Fruit fly (Drosophila melanogaster) whole organism, embryonic: ENCODE data around the gene Vlet.

Experiments used
- Abd-B ChIP-seq: fragments of 200-800 bp; sonication (Bioruptor generic); optimal IDR thresholded peaks from 2 replicates; lab custom pipeline; 2018; ENCODE audit warnings: missing biosample characterization, mild to moderate bottlenecking, missing genetic modification characterization, moderate library complexity
- Antp ChIP-seq: fragments of 200-800 bp; sonication (Bioruptor generic); optimal IDR thresholded peaks from 3 replicates; lab custom pipeline; 2016; ENCODE audit warnings: missing biosample characterization, missing genetic modification characterization
- Atf3 ChIP-seq: fragments of 200-800 bp; sonication (Bioruptor generic); optimal IDR thresholded peaks from 3 replicates; lab custom pipeline; 2016; ENCODE audit warnings: missing biosample characterization, missing genetic modification characterization
- CG10565 ChIP-seq: fragments of 200-800 bp; sonication (Bioruptor generic); optimal IDR thresholded peaks from 3 replicates; lab custom pipeline; 2016; ENCODE audit warnings: missing biosample characterization, mild to moderate bottlenecking, missing genetic modification characterization
- CG12236 ChIP-seq: fragments of 200-800 bp; sonication (Bioruptor generic); optimal IDR thresholded peaks from 2 replicates; lab custom pipeline; 2016; ENCODE audit warnings: missing biosample characterization, missing genetic modification characterization
- CG1233 ChIP-seq: fragments of 200-800 bp; sonication (Bioruptor generic); optimal IDR thresholded peaks from 4 replicates; lab custom pipeline; 2018; ENCODE audit warnings: missing biosample characterization, mild to moderate bottlenecking, missing genetic modification characterization
- CG14965 ChIP-seq: fragments of 200-800 bp; sonication (Bioruptor generic); optimal IDR thresholded peaks from 2 replicates; lab custom pipeline; 2016; ENCODE audit warnings: missing biosample characterization, missing genetic modification characterization, borderline replicate concordance
- CG15601 ChIP-seq: fragments of 200-800 bp; sonication (Bioruptor generic); optimal IDR thresholded peaks from 3 replicates; lab custom pipeline; 2019; ENCODE audit warnings: missing biosample characterization, mild to moderate bottlenecking, missing genetic modification characterization, moderate library complexity
- CG17912 ChIP-seq: fragments of 200-800 bp; sonication (Bioruptor generic); optimal IDR thresholded peaks from 2 replicates; lab custom pipeline; 2018; ENCODE audit warnings: missing biosample characterization, mild to moderate bottlenecking, missing genetic modification characterization
- CG30403 ChIP-seq: fragments of 200-800 bp; sonication (Bioruptor generic); optimal IDR thresholded peaks from 3 replicates; lab custom pipeline; 2016; ENCODE audit warnings: missing biosample characterization, missing genetic modification characterization
- CG33557 ChIP-seq: fragments of 200-800 bp; sonication (Bioruptor generic); optimal IDR thresholded peaks from 2 replicates; lab custom pipeline; 2019; ENCODE audit warnings: missing biosample characterization, mild to moderate bottlenecking, missing genetic modification characterization, moderate library complexity
- CG4360 ChIP-seq: fragments of 200-800 bp; sonication (Bioruptor generic); IDR thresholded peaks from 2 replicates; pipeline ENCODE4 v1.3.6; 2022; ENCODE audit warnings: missing biosample characterization, missing genetic modification characterization
- CG4820 ChIP-seq: fragments of 200-800 bp; sonication (Bioruptor generic); optimal IDR thresholded peaks from 3 replicates; lab custom pipeline; 2016; ENCODE audit warnings: missing biosample characterization, missing genetic modification characterization
- CG5245 ChIP-seq: fragments of 200-800 bp; sonication (Bioruptor generic); optimal IDR thresholded peaks from 3 replicates; lab custom pipeline; 2016; ENCODE audit warnings: missing biosample characterization, missing genetic modification characterization
- CG6654 ChIP-seq: fragments of 200-800 bp; sonication (Bioruptor generic); optimal IDR thresholded peaks from 2 replicates; lab custom pipeline; 2017; ENCODE audit warnings: missing biosample characterization, mild to moderate bottlenecking, missing genetic modification characterization
- Eip74EF ChIP-seq, 2 experiments: fragments of 200-800 bp in 1 of 2; fragments of >200 bp in 1 of 2; sonication (Bioruptor generic) in 1 of 2; optimal IDR thresholded peaks; 2 replicates each; lab custom pipeline; 2017 to 2019; ENCODE audit warnings: missing biosample characterization in 2 of 2, missing genetic modification characterization in 2 of 2, mild to moderate bottlenecking in 1 of 2, moderate library complexity in 1 of 2
- Ets97D ChIP-seq: fragments of 200-800 bp; sonication (Bioruptor generic); optimal IDR thresholded peaks from 3 replicates; lab custom pipeline; 2016; ENCODE audit warnings: missing biosample characterization, missing genetic modification characterization
- Hey ChIP-seq: fragments of 200-800 bp; sonication (Bioruptor generic); optimal IDR thresholded peaks from 3 replicates; lab custom pipeline; 2018; ENCODE audit warnings: missing biosample characterization, mild to moderate bottlenecking, missing genetic modification characterization
- MBD-R2 ChIP-seq: fragments of 200-800 bp; sonication (Bioruptor generic); IDR thresholded peaks from 2 replicates; pipeline ENCODE4 v1.3.6; 2022; ENCODE audit warnings: missing biosample characterization, missing genetic modification characterization
- Mad ChIP-seq: fragments of 200-800 bp; sonication (Bioruptor generic); optimal IDR thresholded peaks from 2 replicates; lab custom pipeline; 2016; ENCODE audit warnings: missing biosample characterization, missing genetic modification characterization
- Med ChIP-seq: fragments of 200-800 bp; sonication (Bioruptor generic); peaks from one replicate; lab custom pipeline; 2016; ENCODE audit warnings: missing biosample characterization, missing genetic modification characterization, mild to moderate bottlenecking, inconsistent platforms, moderate library complexity
- Nf-YA ChIP-seq: fragments of 200-800 bp; sonication (Bioruptor generic); IDR thresholded peaks from 2 replicates; pipeline ENCODE4 v1.3.6; 2022; ENCODE audit warnings: missing biosample characterization, missing genetic modification characterization
- Nf-YB ChIP-seq: fragments of 200-800 bp; sonication (Bioruptor generic); optimal IDR thresholded peaks from 3 replicates; lab custom pipeline; 2019; ENCODE audit warnings: missing biosample characterization, mild to moderate bottlenecking, missing genetic modification characterization, moderate library complexity
- Opbp ChIP-seq: fragments of 200-800 bp; sonication (Bioruptor generic); IDR thresholded peaks from 3 replicates; pipeline ENCODE4 v1.3.6; 2022; ENCODE audit warnings: missing biosample characterization, missing genetic modification characterization; ENCODE audit not compliant: partially characterized antibody
- Six4 ChIP-seq: fragments of 200-800 bp; sonication (Bioruptor generic); optimal IDR thresholded peaks from 2 replicates; lab custom pipeline; 2016; ENCODE audit warnings: missing biosample characterization, missing genetic modification characterization
- TFAM ChIP-seq: fragments of 200-800 bp; sonication (Bioruptor generic); optimal IDR thresholded peaks from 2 replicates; lab custom pipeline; 2017; ENCODE audit warnings: missing biosample characterization, missing genetic modification characterization, inconsistent platforms
- Vsx1 ChIP-seq: fragments of 200-800 bp; sonication (Bioruptor generic); optimal IDR thresholded peaks from 2 replicates; lab custom pipeline; 2017; ENCODE audit warnings: missing biosample characterization, mild to moderate bottlenecking, missing genetic modification characterization, missing genetic modification reagents
- al ChIP-seq: fragments of 200-800 bp; sonication (Bioruptor generic); IDR thresholded peaks from 2 replicates; pipeline ENCODE4 v1.3.6; 2022; ENCODE audit warnings: missing biosample characterization, missing genetic modification characterization
- aop ChIP-seq: fragments of 200-800 bp; sonication (Bioruptor generic); IDR thresholded peaks from 2 replicates; pipeline ENCODE4 v1.3.6; 2022; ENCODE audit warnings: missing biosample characterization, missing genetic modification characterization
- croc ChIP-seq: fragments of 200-800 bp; sonication (Bioruptor generic); conservative IDR thresholded peaks from 3 replicates; pipeline ENCODE4 v1.3.6; 2022; ENCODE audit warnings: missing biosample characterization, missing genetic modification characterization
- da ChIP-seq: fragments of 200-800 bp; sonication (Bioruptor generic); optimal IDR thresholded peaks from 2 replicates; lab custom pipeline; 2016; ENCODE audit warnings: missing biosample characterization, missing genetic modification characterization
- en ChIP-seq: fragments of 200-800 bp; sonication (Bioruptor generic); optimal IDR thresholded peaks from 2 replicates; lab custom pipeline; 2016; ENCODE audit warnings: missing biosample characterization, missing genetic modification characterization
- eve ChIP-seq, 2 experiments: fragments of >200 bp; optimal IDR thresholded peaks; 2 replicates each; lab custom pipeline; 2017; ENCODE audit warnings: missing biosample characterization in 2 of 2, missing genetic modification characterization in 2 of 2
- fu2 ChIP-seq: fragments of 200-800 bp; sonication (Bioruptor generic); optimal IDR thresholded peaks from 2 replicates; lab custom pipeline; 2016; ENCODE audit warnings: missing biosample characterization, missing genetic modification characterization
- gem ChIP-seq: fragments of 200-800 bp; sonication (Bioruptor generic); optimal IDR thresholded peaks from 2 replicates; lab custom pipeline; 2019; ENCODE audit warnings: missing biosample characterization, mild to moderate bottlenecking, missing genetic modification characterization, moderate library complexity
- grau ChIP-seq: fragments of 200-800 bp; optimal IDR thresholded peaks from 3 replicates; lab custom pipeline; 2019; ENCODE audit warnings: missing biosample characterization, mild to moderate bottlenecking, missing genetic modification characterization, moderate library complexity
- gt ChIP-seq: fragments of 200-800 bp; sonication (Bioruptor generic); IDR thresholded peaks from 2 replicates; pipeline ENCODE4 v1.3.6; 2022; ENCODE audit warnings: missing biosample characterization, missing genetic modification characterization
- lola ChIP-seq, 3 experiments: fragments of >200 bp in 2 of 3; fragments of 200-800 bp in 1 of 3; sonication (Bioruptor generic) in 1 of 3; optimal IDR thresholded peaks; 2 replicates each; lab custom pipeline; 2017 to 2019; ENCODE audit warnings: missing biosample characterization in 3 of 3, missing genetic modification characterization in 3 of 3, mild to moderate bottlenecking in 1 of 3, moderate library complexity in 1 of 3
- mirr ChIP-seq: fragments of 200-800 bp; sonication (Bioruptor generic); optimal IDR thresholded peaks from 3 replicates; lab custom pipeline; 2018; ENCODE audit warnings: missing biosample characterization, mild to moderate bottlenecking, missing genetic modification characterization
- nmo ChIP-seq: fragments of 200-800 bp; sonication (Bioruptor generic); optimal IDR thresholded peaks from 2 replicates; lab custom pipeline; 2018; ENCODE audit warnings: missing biosample characterization, mild to moderate bottlenecking, missing genetic modification characterization, moderate library complexity
- oc ChIP-seq: fragments of 200-800 bp; sonication (Bioruptor generic); optimal IDR thresholded peaks from 2 replicates; lab custom pipeline; 2018; ENCODE audit warnings: missing biosample characterization, mild to moderate bottlenecking, missing genetic modification characterization, moderate library complexity
- pho ChIP-seq: fragments of 200-800 bp; sonication (Bioruptor generic); optimal IDR thresholded peaks from 2 replicates; lab custom pipeline; 2016; ENCODE audit warnings: missing biosample characterization, missing genetic modification characterization
- psq ChIP-seq: fragments of 200-800 bp; sonication (Bioruptor generic); optimal IDR thresholded peaks from 2 replicates; lab custom pipeline; 2017; ENCODE audit warnings: missing biosample characterization, missing genetic modification characterization
- pzg ChIP-seq: fragments of 200-800 bp; sonication (Bioruptor generic); optimal IDR thresholded peaks from 3 replicates; lab custom pipeline; 2018; ENCODE audit warnings: missing biosample characterization, mild to moderate bottlenecking, missing genetic modification characterization, moderate library complexity
- rib ChIP-seq: fragments of 200-800 bp; sonication (Bioruptor generic); IDR thresholded peaks from 2 replicates; pipeline ENCODE4 v1.3.6; 2022; ENCODE audit warnings: missing biosample characterization, missing genetic modification characterization
- sim ChIP-seq: fragments of 200-800 bp; sonication (Bioruptor generic); IDR thresholded peaks from 2 replicates; pipeline ENCODE4 v1.3.6; 2022; ENCODE audit warnings: missing biosample characterization, missing genetic modification characterization
- sisA ChIP-seq: fragments of 200-800 bp; sonication (Bioruptor generic); IDR thresholded peaks from 2 replicates; pipeline ENCODE4 v1.3.6; 2022; ENCODE audit warnings: missing biosample characterization, missing genetic modification characterization
- stc ChIP-seq: fragments of 200-800 bp; sonication (Bioruptor generic); IDR thresholded peaks from 2 replicates; pipeline ENCODE4 v1.3.6; 2022; ENCODE audit warnings: missing biosample characterization, missing genetic modification characterization
- tin ChIP-seq: fragments of 200-800 bp; sonication (Bioruptor generic); optimal IDR thresholded peaks from 3 replicates; lab custom pipeline; 2016; ENCODE audit warnings: missing biosample characterization, missing genetic modification characterization
- zen ChIP-seq: fragments of 200-800 bp; sonication (Bioruptor generic); optimal IDR thresholded peaks from 3 replicates; lab custom pipeline; 2018; ENCODE audit warnings: missing biosample characterization, mild to moderate bottlenecking, missing genetic modification characterization, moderate library complexity

Vlet gene

DNA sequence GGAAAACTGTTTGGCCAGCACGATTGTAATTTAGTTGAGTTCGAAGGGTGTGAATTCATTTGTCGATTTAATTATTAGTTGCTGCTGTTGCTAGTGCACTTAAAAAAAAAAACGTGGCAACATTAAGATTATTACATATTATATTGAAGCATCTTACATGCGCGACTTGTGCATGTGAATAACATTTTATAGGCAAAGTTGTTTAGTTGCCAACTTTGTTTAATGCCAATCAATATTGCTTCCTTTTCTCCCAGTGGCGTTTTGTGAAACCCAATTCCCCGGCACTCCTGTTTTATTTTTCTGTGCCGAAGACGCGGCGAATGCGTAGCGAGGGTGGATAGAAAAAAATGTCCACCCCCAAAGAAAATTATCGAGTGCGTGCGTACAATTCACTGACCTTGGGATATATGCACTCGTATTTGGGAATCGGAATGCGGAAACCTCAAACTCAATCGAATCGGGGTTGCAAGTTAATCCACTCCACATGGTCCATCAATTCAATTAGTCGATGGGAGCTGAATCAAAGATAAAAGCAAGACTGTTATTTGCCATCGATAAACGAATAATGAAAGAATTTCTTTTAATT is 49.3 kb downstream of the Vlet start (continued):
- TF ChIP-seq CG14965 (GFP tag; lab: Kevin White, UChicago): no peak
- TF ChIP-seq pzg (GFP tag; lab: Kevin White, UChicago): no peak
- TF ChIP-seq Vsx1 (GFP tag; lab: Kevin White, UChicago): no peak
- no peak for TF ChIP-seq Antp (GFP tag; lab: Kevin White, UChicago)
- TF ChIP-seq sim (GFP tag; lab: Robert Waterston, UW): peak; percentile 62; the same call in 1 of the 2 replicates
- TF ChIP-seq MBD-R2 (GFP tag; lab: Robert Waterston, UW): no peak
- peak in 1 of 3 experiments; percentile 76 for TF ChIP-seq lola (GFP tag; optimal IDR thresholded peaks at IDR 0.05; lab: Kevin White, UChicago)
- TF ChIP-seq croc (GFP tag; lab: Robert Waterston, UW): peak; percentile 56
- no peak for TF ChIP-seq al
- peak; percentile 63 for TF ChIP-seq CG5245 (GFP tag; lab: Kevin White, UChicago)
- TF ChIP-seq eve (GFP tag; optimal IDR thresholded peaks at IDR 0.05; lab: Kevin White, UChicago): peak in 1 of 2 experiments; percentile 80
- peak; percentile 74 for TF ChIP-seq CG33557 (GFP tag; lab: Kevin White, UChicago)
- TF ChIP-seq Nf-YA (GFP tag; lab: Robert Waterston, UW): no peak
- peak; percentile 29 for TF ChIP-seq Six4 (GFP tag; lab: Kevin White, UChicago)
- TF ChIP-seq Med (GFP tag; lab: Kevin White, UChicago): peak; percentile 83
- no peak for TF ChIP-seq CG6654
- peak in 1 of 2 experiments; percentile 1 for TF ChIP-seq Eip74EF (GFP tag; optimal IDR thresholded peaks at IDR 0.05; lab: Kevin White, UChicago)
- TF ChIP-seq pho (GFP tag; lab: Kevin White, UChicago): no peak
- no peak for TF ChIP-seq Hey (tag; lab: Kevin White, UChicago)
- TF ChIP-seq Ets97D (GFP tag; lab: Kevin White, UChicago): no peak
- TF ChIP-seq CG4820: peak; percentile 52
- no peak for TF ChIP-seq Opbp (GFP tag; lab: Robert Waterston, UW)
- peak; percentile 33 for TF ChIP-seq Abd-B
- TF ChIP-seq nmo (GFP tag; lab: Kevin White, UChicago): peak; percentile 75
- no peak for TF ChIP-seq aop
- TF ChIP-seq en (GFP tag; lab: Kevin White, UChicago): peak; percentile 11
- TF ChIP-seq da (GFP tag; lab: Kevin White, UChicago): no peak
- peak; percentile 51; the same call in 1 of the 2 replicates for TF ChIP-seq CG4360 (GFP tag; lab: Robert Waterston, UW)
- peak; percentile 60 for TF ChIP-seq tin (GFP tag; lab: Kevin White, UChicago)
- TF ChIP-seq CG10565 (GFP tag; lab: Kevin White, UChicago): no peak
- TF ChIP-seq CG1233 (GFP tag; lab: Kevin White, UChicago): peak; percentile 3
- TF ChIP-seq oc (tag; lab: Kevin White, UChicago): peak; percentile 57
- peak; percentile 22 for TF ChIP-seq grau
- peak; percentile 29 for TF ChIP-seq psq
- peak; percentile 62 for TF ChIP-seq sisA
- TF ChIP-seq Mad (GFP tag; lab: Kevin White, UChicago): peak; percentile 29
- peak; percentile 52 for TF ChIP-seq CG30403 (GFP tag; lab: Kevin White, UChicago)
- TF ChIP-seq TFAM (GFP tag; lab: Kevin White, UChicago): no peak
- TF ChIP-seq fu2 (GFP tag; lab: Kevin White, UChicago): no peak
- no peak for TF ChIP-seq stc (GFP tag; lab: Robert Waterston, UW)
- TF ChIP-seq gem: peak; percentile 77
- TF ChIP-seq CG12236 (GFP tag; lab: Kevin White, UChicago): peak; percentile 33
- no peak for TF ChIP-seq gt (GFP tag; lab: Robert Waterston, UW)
- no peak for TF ChIP-seq mirr (GFP tag; lab: Kevin White, UChicago)
- peak; percentile 40 for TF ChIP-seq Atf3 (GFP tag; lab: Kevin White, UChicago)
- TF ChIP-seq CG17912 (GFP tag; lab: Kevin White, UChicago): no peak
- TF ChIP-seq Nf-YB (GFP tag; lab: Kevin White, UChicago): peak; percentile 12
- peak; percentile 50 for TF ChIP-seq CG15601 (tag; lab: Kevin White, UChicago)
- no peak for TF ChIP-seq rib (GFP tag; lab: Robert Waterston, UW)
- peak; percentile 32 for TF ChIP-seq zen (tag; lab: Kevin White, UChicago)
